Worm (Caenorhabditis elegans): ENCODE results near the gene Y67D2.2.

The Y67D2.2 gene

DNA sequence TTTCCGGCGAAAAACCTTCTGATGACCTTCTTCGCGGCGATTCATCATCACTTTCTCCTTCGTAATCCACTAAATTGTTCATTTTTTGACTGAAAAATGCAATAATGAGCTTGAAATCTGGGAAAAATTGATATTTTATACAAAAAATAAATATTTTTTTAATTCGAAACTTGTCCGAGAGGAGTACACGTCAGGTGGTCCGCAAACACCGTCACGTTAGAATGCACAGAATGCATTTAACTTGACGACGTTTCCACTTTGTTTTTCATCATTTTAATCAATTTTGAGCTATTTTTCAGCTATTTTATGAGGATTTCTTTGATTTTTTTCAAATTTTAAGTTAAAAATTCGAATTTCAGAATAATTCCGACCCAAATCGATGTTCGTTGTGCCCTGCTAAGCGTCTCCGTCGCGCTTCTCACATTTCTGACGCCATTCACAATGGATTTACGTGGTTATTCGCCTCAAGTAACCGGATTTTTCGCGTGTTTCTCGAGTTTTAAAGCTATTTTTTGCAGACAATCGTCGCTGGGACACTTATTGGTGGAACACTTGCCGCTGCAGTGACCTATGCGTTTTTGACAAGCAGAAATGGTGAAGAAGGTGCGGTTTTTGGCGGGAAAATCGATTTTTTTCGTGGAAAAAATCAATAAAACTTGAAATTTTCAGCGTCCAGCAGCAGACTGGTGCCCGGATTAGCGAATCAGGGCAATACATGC, at the start of gene Y67D2.2, which contains the start of gene eelo-1:
TSS of gene Y67D2.2 (plus strand) at position 360 of the 719 bp plus-strand sequence.
TSS of gene eelo-1 (minus strand) at position 89 of the 719 bp plus-strand sequence.
- TF ChIP-seq snpc-4 (tag; optimal IDR thresholded peaks at IDR 0.05): peak; percentile 6
- peak; percentile 79 to 89 for TF ChIP-seq lsy-2 (tag; optimal IDR thresholded peaks at IDR 0.05)
- peak; percentile 79 for TF ChIP-seq gmeb-1 (tag; optimal IDR thresholded peaks at IDR 0.05)
- TF ChIP-seq dmd-4 (tag; optimal IDR thresholded peaks at IDR 0.05): no peak
- TF ChIP-seq nhr-23 (tag; optimal IDR thresholded peaks at IDR 0.05): no peak
- TF ChIP-seq nhr-10 (tag; optimal IDR thresholded peaks at IDR 0.05): no peak
- TF ChIP-seq unc-62 (GFP tag; optimal IDR thresholded peaks at IDR 0.05): no peak
- peak; percentile 36 for TF ChIP-seq sma-3 (GFP tag; optimal IDR thresholded peaks at IDR 0.05)
- TF ChIP-seq C34F6.9 (tag; optimal IDR thresholded peaks at IDR 0.05): peak; percentile 64
- no peak for TF ChIP-seq ztf-4 (tag; optimal IDR thresholded peaks at IDR 0.05)
- TF ChIP-seq unc-55 (GFP tag; optimal IDR thresholded peaks at IDR 0.05): peak; percentile 75
- TF ChIP-seq alr-1 (tag; optimal IDR thresholded peaks at IDR 0.05): no peak
- no peak for TF ChIP-seq nhr-237 (tag; optimal IDR thresholded peaks at IDR 0.05)
- no peak for TF ChIP-seq ztf-1 (GFP tag; conservative IDR thresholded peaks at IDR 0.05)
- no peak for TF ChIP-seq nhr-77 (tag; optimal IDR thresholded peaks at IDR 0.05)
- TF ChIP-seq ztf-11 (tag; optimal IDR thresholded peaks at IDR 0.05): no peak
- TF ChIP-seq nhr-6 (tag; optimal IDR thresholded peaks at IDR 0.05): peak; percentile 46
- TF ChIP-seq ama-1 (optimal IDR thresholded peaks at IDR 0.05): no peak
- TF ChIP-seq fos-1 (tag; optimal IDR thresholded peaks at IDR 0.05): no peak
- peak; percentile 2 for TF ChIP-seq mab-5 (tag; optimal IDR thresholded peaks at IDR 0.05)
- no peak for TF ChIP-seq nhr-11 (tag; optimal IDR thresholded peaks at IDR 0.05)
- TF ChIP-seq ceh-82 (tag; optimal IDR thresholded peaks at IDR 0.05): no peak
- TF ChIP-seq nhr-129 (tag; optimal IDR thresholded peaks at IDR 0.05): no peak
- TF ChIP-seq ceh-16 (tag; optimal IDR thresholded peaks at IDR 0.05): no peak
- TF ChIP-seq elt-1 (tag; optimal IDR thresholded peaks at IDR 0.05): no peak
- TF ChIP-seq lin-39 (tag; optimal IDR thresholded peaks at IDR 0.05): no peak
- no peak for TF ChIP-seq unc-39 (tag; optimal IDR thresholded peaks at IDR 0.05)
- TF ChIP-seq crh-2 (tag; optimal IDR thresholded peaks at IDR 0.05): peak; percentile 70
- TF ChIP-seq nhr-25 (tag; optimal IDR thresholded peaks at IDR 0.05): peak; percentile 55
- peak; percentile 20 for TF ChIP-seq blmp-1 (tag; optimal IDR thresholded peaks at IDR 0.05; ENCODE audit: insufficient read depth)
- TF ChIP-seq sem-4 (tag; optimal IDR thresholded peaks at IDR 0.05): no peak
- no peak for TF ChIP-seq ZK546.5 (tag; optimal IDR thresholded peaks at IDR 0.05)
- TF ChIP-seq aly-2 (tag; optimal IDR thresholded peaks at IDR 0.05): no peak
- no peak for TF ChIP-seq lin-11 (tag; optimal IDR thresholded peaks at IDR 0.05)
- no peak for TF ChIP-seq zag-1 (tag; optimal IDR thresholded peaks at IDR 0.05)
- peak; percentile 86 for TF ChIP-seq lin-13 (GFP tag; optimal IDR thresholded peaks at IDR 0.05)
- peak; percentile 49 for TF ChIP-seq nhr-21 (tag; optimal IDR thresholded peaks at IDR 0.05)
- no peak for TF ChIP-seq mbf-1 (tag; optimal IDR thresholded peaks at IDR 0.05)
- TF ChIP-seq egl-27 (tag; optimal IDR thresholded peaks at IDR 0.05): no peak
- no peak for TF ChIP-seq peb-1 (tag; optimal IDR thresholded peaks at IDR 0.05)
- no peak for TF ChIP-seq mdl-1 (tag; optimal IDR thresholded peaks at IDR 0.05)
- TF ChIP-seq F13H6.1 (tag; optimal IDR thresholded peaks at IDR 0.05): peak; percentile 53
- TF ChIP-seq sma-9 (GFP tag; optimal IDR thresholded peaks at IDR 0.05): no peak
- no peak for TF ChIP-seq sma-9 (tag; optimal IDR thresholded peaks at IDR 0.05)
- TF ChIP-seq R02D3.7 (tag; optimal IDR thresholded peaks at IDR 0.05): no peak
- TF ChIP-seq Y55F3AM.14 (GFP tag; optimal IDR thresholded peaks at IDR 0.05): no peak
- TF ChIP-seq nhr-12 (tag; optimal IDR thresholded peaks at IDR 0.05): no peak
- TF ChIP-seq elt-3 (tag; optimal IDR thresholded peaks at IDR 0.05): no peak
- no peak for TF ChIP-seq skn-1 (tag; optimal IDR thresholded peaks at IDR 0.05)
